Fruit fly (Drosophila melanogaster) S2 (cell line): ENCODE measurements around the gene Nmd3.

Experiments
- CG8478 ChIP-seq: fragments of >200 bp; optimal IDR thresholded peaks from 2 replicates; lab custom pipeline; 2018
- CTCF ChIP-seq, 2 experiments: fragments of >200 bp; optimal IDR thresholded peaks; 2 replicates each; lab custom pipeline; 2018

DNA sequence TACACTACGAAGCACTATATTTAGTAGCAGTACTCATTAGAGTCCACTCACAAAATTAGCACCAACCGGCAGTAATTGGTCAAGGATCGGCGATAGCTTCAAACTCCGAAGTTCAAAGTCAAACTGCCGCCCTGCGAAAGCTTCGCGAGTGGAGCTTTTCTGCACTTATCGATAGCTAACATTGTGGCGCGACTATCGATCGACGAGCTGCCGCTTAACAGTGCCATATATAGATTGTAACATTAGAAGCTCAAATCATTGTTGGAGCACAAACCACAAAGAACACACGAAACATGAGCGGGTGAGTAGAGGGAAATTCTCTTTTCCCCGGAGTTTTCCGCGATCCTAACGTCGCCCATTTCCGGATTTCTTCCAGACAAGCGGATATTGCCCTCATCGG, 39.4 kb downstream of the Nmd3 start, which contains the start of gene Pgd:
- TF ChIP-seq CG8478 (lab: Kevin White, UChicago) (no peak), CTCF (optimal IDR thresholded peaks at IDR 0.05; lab: Kevin White, UChicago) (no peak)
